Worm (Caenorhabditis elegans): Measurements from ENCODE around the gene cdc-48.2.

DNA sequence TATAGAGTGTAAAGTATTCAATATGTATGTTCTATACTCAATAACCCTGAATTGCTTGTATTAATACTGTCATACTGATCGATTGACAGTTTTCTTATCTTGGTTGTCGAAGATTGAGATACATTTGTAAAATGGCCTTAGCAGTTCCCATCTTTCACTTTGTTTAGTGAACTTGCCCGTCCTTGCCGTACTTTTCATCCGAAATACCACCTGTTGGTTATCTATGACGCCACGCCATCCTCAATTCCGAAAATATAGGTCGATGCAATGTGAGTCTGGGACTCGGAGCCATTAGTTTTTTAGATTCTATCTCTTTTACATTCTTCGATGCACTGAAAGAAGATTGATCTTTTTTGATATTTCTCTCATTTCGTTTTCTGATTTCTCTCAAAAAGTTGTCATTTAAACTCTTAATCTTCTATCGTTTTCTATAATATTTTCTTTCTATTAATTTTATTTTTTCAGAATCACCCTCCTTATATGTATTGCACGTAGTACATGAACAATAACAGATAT, 8.7 kb upstream of the cdc-48.2 start, which contains the start of gene ulp-4:
- no peak for TF ChIP-seq fos-1 (tag; optimal IDR thresholded peaks at IDR 0.05)
- peak in 1 of 2 experiments; percentile 19 for TF ChIP-seq lsy-2 (tag; optimal IDR thresholded peaks at IDR 0.05)
